Fruit fly (Drosophila melanogaster): ENCODE results near the gene CG14879.

- TF ChIP-seq fkh (GFP tag; optimal IDR thresholded peaks at IDR 0.05) (no peak), CG15336 (GFP tag; IDR thresholded peaks at IDR 0.05) (no peak), fd59A (GFP tag; optimal IDR thresholded peaks at IDR 0.05) (no peak), acj6 (GFP tag; optimal IDR thresholded peaks at IDR 0.05) (no peak), dsx (GFP tag; optimal IDR thresholded peaks at IDR 0.05; ENCODE audit: poor library complexity, severe bottlenecking) (no peak), CG32006 (GFP tag; optimal IDR thresholded peaks at IDR 0.05) (no peak), svp (GFP tag) (no peak), CG11762 (GFP tag; optimal IDR thresholded peaks at IDR 0.05; ENCODE audit: insufficient read depth) (no peak), Blimp-1 (GFP tag; optimal IDR thresholded peaks at IDR 0.05) (no peak), pdm3 (GFP tag; optimal IDR thresholded peaks at IDR 0.05) (no peak), Ets21C (GFP tag; optimal IDR thresholded peaks at IDR 0.05) (no peak), CG6854 (GFP tag; optimal IDR thresholded peaks at IDR 0.05) (no peak), dac (GFP tag; optimal IDR thresholded peaks at IDR 0.05) (no peak), CG31627 (GFP tag; optimal IDR thresholded peaks at IDR 0.05) (no peak)
These were observed 19.2 kb downstream of the CG14879 start for dm6 chr3R:16329797-16330196.
